Fruit fly (Drosophila melanogaster) whole organism, embryonic: ENCODE data around the gene CG18428.

Experiments used
- Antp ChIP-seq: fragments of 200-800 bp; sonication (Bioruptor generic); optimal IDR thresholded peaks from 3 replicates; lab custom pipeline; 2016; ENCODE audit warnings: missing biosample characterization, missing genetic modification characterization
- BEAF-32 ChIP-seq: fragments of 200-800 bp; sonication (Bioruptor generic); optimal IDR thresholded peaks from 3 replicates; lab custom pipeline; 2017; ENCODE audit warnings: missing biosample characterization, missing genetic modification characterization, mild to moderate bottlenecking, moderate library complexity, missing genetic modification reagents
- Bdp1 ChIP-seq: fragments of 200-800 bp; sonication (Bioruptor generic); optimal IDR thresholded peaks from 3 replicates; lab custom pipeline; 2016; ENCODE audit warnings: missing biosample characterization, missing genetic modification characterization
- Blimp-1 ChIP-seq: fragments of 200-800 bp; sonication (Bioruptor generic); optimal IDR thresholded peaks from 3 replicates; lab custom pipeline; 2018; ENCODE audit warnings: missing biosample characterization, missing genetic modification characterization, mild to moderate bottlenecking, moderate library complexity, missing genetic modification reagents
- CG10274 ChIP-seq: fragments of 200-800 bp; sonication (Bioruptor generic); optimal IDR thresholded peaks from 3 replicates; lab custom pipeline; 2017; ENCODE audit warnings: missing biosample characterization, mild to moderate bottlenecking, missing genetic modification characterization
- CG10366 ChIP-seq: fragments of 200-800 bp; sonication (Bioruptor generic); IDR thresholded peaks from 2 replicates; pipeline ENCODE4 v1.3.6; 2022; ENCODE audit warnings: missing biosample characterization, missing genetic modification characterization
- CG12104 ChIP-seq: fragments of 200-800 bp; sonication (Bioruptor generic); optimal IDR thresholded peaks from 3 replicates; lab custom pipeline; 2016; ENCODE audit warnings: missing biosample characterization, missing genetic modification characterization
- CG1602 ChIP-seq: fragments of 200-800 bp; sonication (Bioruptor generic); optimal IDR thresholded peaks from 3 replicates; lab custom pipeline; 2016; ENCODE audit warnings: missing biosample characterization, missing genetic modification characterization
- CG17829 ChIP-seq: fragments of 200-800 bp; optimal IDR thresholded peaks from 2 replicates; lab custom pipeline; 2019; ENCODE audit warnings: missing biosample characterization, mild to moderate bottlenecking, missing genetic modification characterization, moderate library complexity
- CG2120 ChIP-seq: fragments of 200-800 bp; sonication (Bioruptor generic); optimal IDR thresholded peaks from 3 replicates; lab custom pipeline; 2016; ENCODE audit warnings: missing biosample characterization, missing genetic modification characterization
- CG2199 ChIP-seq: fragments of 200-800 bp; sonication (Bioruptor generic); IDR thresholded peaks from 3 replicates; pipeline ENCODE4 v1.3.6; 2022; ENCODE audit warnings: missing biosample characterization, missing genetic modification characterization
- CG2889 ChIP-seq: fragments of 200-800 bp; sonication (Bioruptor generic); IDR thresholded peaks from 3 replicates; pipeline ENCODE4 v1.3.6; 2022; ENCODE audit warnings: missing biosample characterization, missing genetic modification characterization
- CG3065 ChIP-seq: fragments of 200-800 bp; sonication (Bioruptor generic); optimal IDR thresholded peaks from 2 replicates; lab custom pipeline; 2016; ENCODE audit warnings: missing biosample characterization, missing genetic modification characterization
- CG31224 ChIP-seq: fragments of 200-800 bp; sonication (Bioruptor generic); IDR thresholded peaks from 2 replicates; pipeline ENCODE4 v1.3.6; 2022; ENCODE audit warnings: missing biosample characterization, missing genetic modification characterization
- CG31388 ChIP-seq: fragments of 200-800 bp; sonication (Bioruptor generic); optimal IDR thresholded peaks from 2 replicates; lab custom pipeline; 2016; ENCODE audit warnings: missing biosample characterization, missing genetic modification characterization
- CG34224 ChIP-seq: fragments of 200-800 bp; sonication (Bioruptor generic); IDR thresholded peaks from 3 replicates; pipeline ENCODE4 v1.3.6; 2022; ENCODE audit warnings: missing biosample characterization, missing genetic modification characterization; ENCODE audit not compliant: partially characterized antibody
- CG4820 ChIP-seq: fragments of 200-800 bp; sonication (Bioruptor generic); optimal IDR thresholded peaks from 3 replicates; lab custom pipeline; 2016; ENCODE audit warnings: missing biosample characterization, missing genetic modification characterization
- CG6765 ChIP-seq: fragments of 200-800 bp; sonication (Bioruptor generic); optimal IDR thresholded peaks from 3 replicates; lab custom pipeline; 2017; ENCODE audit warnings: missing biosample characterization, mild to moderate bottlenecking, missing genetic modification characterization
- CG7357 ChIP-seq: fragments of 200-800 bp; sonication (Bioruptor generic); IDR thresholded peaks from 3 replicates; pipeline ENCODE4 v1.3.6; 2022; ENCODE audit warnings: missing biosample characterization, missing genetic modification characterization
- CG9215 ChIP-seq: fragments of 200-800 bp; sonication (Bioruptor generic); IDR thresholded peaks from 2 replicates; pipeline ENCODE4 v1.3.6; 2022; ENCODE audit warnings: missing biosample characterization, missing genetic modification characterization
- CG9609 ChIP-seq: fragments of 200-800 bp; sonication (Bioruptor generic); optimal IDR thresholded peaks from 3 replicates; lab custom pipeline; 2016; ENCODE audit warnings: missing biosample characterization, missing genetic modification characterization
- Camta ChIP-seq: fragments of 200-800 bp; sonication (Bioruptor generic); optimal IDR thresholded peaks from 2 replicates; lab custom pipeline; 2016; ENCODE audit warnings: missing biosample characterization, missing genetic modification characterization
- Doc3 ChIP-seq: fragments of 200-800 bp; sonication (Bioruptor generic); IDR thresholded peaks from 3 replicates; pipeline ENCODE4 v1.3.6; 2022; ENCODE audit warnings: missing biosample characterization, missing genetic modification characterization; ENCODE audit not compliant: partially characterized antibody
- HLH54F ChIP-seq: fragments of 200-800 bp; sonication (Bioruptor generic); optimal IDR thresholded peaks from 3 replicates; lab custom pipeline; 2016; ENCODE audit warnings: missing biosample characterization, missing genetic modification characterization
- Hr39 ChIP-seq: fragments of >200 bp; optimal IDR thresholded peaks from 2 replicates; lab custom pipeline; 2017
- Hsf ChIP-seq: fragments of 200-800 bp; sonication (Bioruptor generic); optimal IDR thresholded peaks from 3 replicates; lab custom pipeline; 2016; ENCODE audit warnings: missing biosample characterization, missing genetic modification characterization
- Mad ChIP-seq: fragments of 200-800 bp; sonication (Bioruptor generic); optimal IDR thresholded peaks from 2 replicates; lab custom pipeline; 2016; ENCODE audit warnings: missing biosample characterization, missing genetic modification characterization
- Max ChIP-seq: fragments of 200-800 bp; sonication (Bioruptor generic); optimal IDR thresholded peaks from 2 replicates; lab custom pipeline; 2016; ENCODE audit warnings: missing biosample characterization, mild to moderate bottlenecking, missing genetic modification characterization
- Side ChIP-seq: fragments of 200-800 bp; sonication (Bioruptor generic); optimal IDR thresholded peaks from 2 replicates; lab custom pipeline; 2016; ENCODE audit warnings: missing biosample characterization, missing genetic modification characterization
- Sox100B ChIP-seq: fragments of 200-800 bp; sonication (Bioruptor generic); optimal IDR thresholded peaks from 3 replicates; lab custom pipeline; 2018; ENCODE audit warnings: missing biosample characterization, mild to moderate bottlenecking, missing genetic modification characterization
- aop ChIP-seq: fragments of 200-800 bp; sonication (Bioruptor generic); IDR thresholded peaks from 2 replicates; pipeline ENCODE4 v1.3.6; 2022; ENCODE audit warnings: missing biosample characterization, missing genetic modification characterization
- ap ChIP-seq: fragments of 200-800 bp; sonication (Bioruptor generic); IDR thresholded peaks from 2 replicates; pipeline ENCODE4 v1.3.6; 2022; ENCODE audit warnings: missing biosample characterization, missing genetic modification characterization
- bigmax ChIP-seq: fragments of 200-800 bp; sonication (Bioruptor generic); optimal IDR thresholded peaks from 2 replicates; lab custom pipeline; 2018; ENCODE audit warnings: missing biosample characterization, mild to moderate bottlenecking, missing genetic modification characterization
- corto ChIP-seq: fragments of 200-800 bp; sonication (Bioruptor generic); optimal IDR thresholded peaks from 2 replicates; lab custom pipeline; 2016; ENCODE audit warnings: missing biosample characterization, mild to moderate bottlenecking, missing genetic modification characterization, moderate library complexity
- crc ChIP-seq: fragments of 200-800 bp; sonication (Bioruptor generic); optimal IDR thresholded peaks from 2 replicates; lab custom pipeline; 2016; ENCODE audit warnings: missing biosample characterization, missing genetic modification characterization
- croc ChIP-seq: fragments of 200-800 bp; sonication (Bioruptor generic); conservative IDR thresholded peaks from 3 replicates; pipeline ENCODE4 v1.3.6; 2022; ENCODE audit warnings: missing biosample characterization, missing genetic modification characterization
- danr ChIP-seq: fragments of 200-800 bp; sonication (Bioruptor generic); IDR thresholded peaks from 2 replicates; pipeline ENCODE4 v1.3.6; 2022; ENCODE audit warnings: missing biosample characterization, missing genetic modification characterization
- dmrt11E ChIP-seq: fragments of 200-800 bp; sonication (Bioruptor generic); optimal IDR thresholded peaks from 3 replicates; lab custom pipeline; 2018; ENCODE audit warnings: missing biosample characterization, mild to moderate bottlenecking, missing genetic modification characterization, moderate library complexity
- eyg ChIP-seq: fragments of 200-800 bp; sonication (Bioruptor generic); optimal IDR thresholded peaks from 3 replicates; lab custom pipeline; 2016; ENCODE audit warnings: missing biosample characterization, missing genetic modification characterization
- fd102C ChIP-seq: fragments of 200-800 bp; sonication (Bioruptor generic); optimal IDR thresholded peaks from 2 replicates; lab custom pipeline; 2018; ENCODE audit warnings: missing biosample characterization, mild to moderate bottlenecking, missing genetic modification characterization, moderate library complexity
- gro ChIP-seq: fragments of 200-800 bp; sonication (Bioruptor generic); optimal IDR thresholded peaks from 2 replicates; lab custom pipeline; 2016; ENCODE audit warnings: missing biosample characterization, missing genetic modification characterization
- gsb-n ChIP-seq: fragments of 200-800 bp; sonication (Bioruptor generic); optimal IDR thresholded peaks from 3 replicates; lab custom pipeline; 2018; ENCODE audit warnings: missing biosample characterization, mild to moderate bottlenecking, missing genetic modification characterization
- mld ChIP-seq: fragments of 200-800 bp; sonication (Bioruptor generic); IDR thresholded peaks from 3 replicates; pipeline ENCODE4 v1.3.6; 2022; ENCODE audit warnings: missing biosample characterization, missing genetic modification characterization; ENCODE audit not compliant: partially characterized antibody
- nerfin-1 ChIP-seq: fragments of 200-800 bp; sonication (Bioruptor generic); optimal IDR thresholded peaks from 3 replicates; lab custom pipeline; 2019; ENCODE audit warnings: missing biosample characterization, mild to moderate bottlenecking, missing genetic modification characterization, moderate library complexity
- ro ChIP-seq: fragments of 200-800 bp; sonication (Bioruptor generic); IDR thresholded peaks from 2 replicates; pipeline ENCODE4 v1.3.6; 2022; ENCODE audit warnings: missing biosample characterization, missing genetic modification characterization
- row ChIP-seq: fragments of 200-800 bp; sonication (Bioruptor generic); IDR thresholded peaks from 3 replicates; pipeline ENCODE4 v1.3.6; 2022; ENCODE audit warnings: missing biosample characterization, missing genetic modification characterization
- scrt ChIP-seq: fragments of 200-800 bp; sonication (Bioruptor generic); optimal IDR thresholded peaks from 2 replicates; lab custom pipeline; 2018; ENCODE audit warnings: missing biosample characterization, mild to moderate bottlenecking, missing genetic modification characterization, moderate library complexity
- sug ChIP-seq: fragments of 200-800 bp; optimal IDR thresholded peaks from 2 replicates; lab custom pipeline; 2019; ENCODE audit warnings: missing biosample characterization, mild to moderate bottlenecking, missing genetic modification characterization, moderate library complexity
- toy ChIP-seq: fragments of 200-800 bp; sonication (Bioruptor generic); IDR thresholded peaks from 2 replicates; pipeline ENCODE4 v1.3.6; 2022; ENCODE audit warnings: missing biosample characterization, missing genetic modification characterization
- usp ChIP-seq: fragments of >200 bp; optimal IDR thresholded peaks from 2 replicates; lab custom pipeline; 2017; ENCODE audit warnings: missing biosample characterization, missing genetic modification characterization

CG18428 gene

dm6 chr3R:24151924-24152809, 43.0 kb downstream of the CG18428 start, which contains the start of the genes p38a and CG6178 (continued):
- TF ChIP-seq CG6765 (GFP tag; lab: Kevin White, UChicago), result peak; percentile 95
- TF ChIP-seq CG4820, result peak; percentile 91
- peak; percentile 94 for TF ChIP-seq CG7357 (GFP tag; lab: Robert Waterston, UW)
- peak; percentile 43 for TF ChIP-seq gro (GFP tag; lab: Kevin White, UChicago)
- TF ChIP-seq dmrt11E (tag; lab: Kevin White, UChicago), result peak; percentile 95
- TF ChIP-seq Mad (GFP tag; lab: Kevin White, UChicago), result peak; percentile 73
- TF ChIP-seq corto (GFP tag; lab: Kevin White, UChicago), result peak; percentile 81
- peak; percentile 91 for TF ChIP-seq nerfin-1 (tag; lab: Kevin White, UChicago)
- peak; percentile 63; the same call in 1 of the 2 replicates for TF ChIP-seq aop (GFP tag; lab: Robert Waterston, UW)
- no peak for TF ChIP-seq Doc3 (GFP tag; lab: Robert Waterston, UW)
- peak; percentile 68 for TF ChIP-seq HLH54F (GFP tag; lab: Kevin White, UChicago)
- peak; percentile 85 for TF ChIP-seq Max (GFP tag; lab: Kevin White, UChicago)
- no peak for TF ChIP-seq Hr39 (lab: Kevin White, UChicago)
- TF ChIP-seq CG10274 (GFP tag; lab: Kevin White, UChicago), result peak; percentile 99
- peak; percentile 96 for TF ChIP-seq croc (GFP tag; lab: Robert Waterston, UW)
- peak; percentile 15 for TF ChIP-seq BEAF-32 (GFP tag; lab: Kevin White, UChicago)
- TF ChIP-seq CG34224, result 0 out of 3 replicates have a peak, but pooled peaks have one; percentile 25
- peak; percentile 82 for TF ChIP-seq bigmax (GFP tag; lab: Kevin White, UChicago)
- TF ChIP-seq eyg, result peak; percentile 21
- peak; percentile 94 for TF ChIP-seq danr (GFP tag; lab: Robert Waterston, UW)
- TF ChIP-seq CG9215, result peak; percentile 96
- peak; percentile 64 for TF ChIP-seq CG9609 (GFP tag; lab: Kevin White, UChicago)
- TF ChIP-seq CG2199, result peak; percentile 92
- TF ChIP-seq CG31388 (GFP tag; lab: Kevin White, UChicago), result peak; percentile 63
- TF ChIP-seq ro, result peak; percentile 92
- TF ChIP-seq Side (GFP tag; lab: Kevin White, UChicago), result no peak
- peak; percentile 99 for TF ChIP-seq Sox100B (GFP tag; lab: Kevin White, UChicago)
- TF ChIP-seq CG17829 (tag; lab: Kevin White, UChicago), result peak; percentile 98
- TF ChIP-seq CG3065 (GFP tag; lab: Kevin White, UChicago), result peak; percentile 77
- peak; percentile 33 for TF ChIP-seq Bdp1 (GFP tag; lab: Kevin White, UChicago)
- peak; percentile 94 for TF ChIP-seq scrt (GFP tag; lab: Kevin White, UChicago)
- peak; percentile 82 for TF ChIP-seq toy (GFP tag; lab: Robert Waterston, UW)
- TF ChIP-seq CG10366 (GFP tag; lab: Robert Waterston, UW), result peak; percentile 96
- peak; percentile 66 for TF ChIP-seq Hsf
- TF ChIP-seq fd102C (GFP tag; lab: Kevin White, UChicago), result peak; percentile 52
- peak; percentile 96 for TF ChIP-seq gsb-n
- no peak for TF ChIP-seq crc (GFP tag; lab: Kevin White, UChicago)
- TF ChIP-seq Blimp-1 (GFP tag; lab: Kevin White, UChicago), result peak; percentile 96
- peak; percentile 97 for TF ChIP-seq row (GFP tag; lab: Robert Waterston, UW)
- no peak for TF ChIP-seq usp (GFP tag; lab: Kevin White, UChicago)
- peak; percentile 33 for TF ChIP-seq Camta (GFP tag; lab: Kevin White, UChicago)
- peak; percentile 51 for TF ChIP-seq Antp (GFP tag; lab: Kevin White, UChicago)
- peak; percentile 95 for TF ChIP-seq sug
- TF ChIP-seq ap, result peak; percentile 95
- no peak for TF ChIP-seq mld
- TF ChIP-seq CG12104 (GFP tag; lab: Kevin White, UChicago), result peak; percentile 94
- TF ChIP-seq CG2120 (GFP tag; lab: Kevin White, UChicago), result peak; percentile 90
- TF ChIP-seq CG1602 (GFP tag; lab: Kevin White, UChicago), result peak; percentile 93
- TF ChIP-seq CG31224 (GFP tag; lab: Robert Waterston, UW), result peak; percentile 93
- TF ChIP-seq CG2889 (GFP tag; lab: Robert Waterston, UW), result peak; percentile 94
